Worm (Caenorhabditis elegans) whole organism, L4/young adult: ENCODE results near the gene sri-78.

Experiments used
- dao-5 ChIP-seq: sonication (generic microtip); optimal IDR thresholded peaks from 2 replicates; lab custom pipeline; 2016; ENCODE audit warnings: missing genotype, missing genetic modification characterization, moderate library complexity, missing compliant biosample characterization
- him-1 ChIP-seq: sonication (generic microtip); optimal IDR thresholded peaks from 2 replicates; lab custom pipeline; 2016; ENCODE audit warnings: missing genotype, missing genetic modification reagents, missing genetic modification characterization, missing compliant biosample characterization

ce11 chrII:3208679-3209078 is 23.7 kb downstream of the sri-78 start, which contains the start of gene sdz-35:
- no peak for TF ChIP-seq him-1 (tag; lab: Kevin White, UChicago)
- TF ChIP-seq dao-5 (tag; lab: Kevin White, UChicago): no peak
